Fruit fly (Drosophila melanogaster) S2 (cell line): Measurements from ENCODE around the gene CG6325.

ENCODE experiments used
- CG8478 ChIP-seq: fragments of >200 bp; optimal IDR thresholded peaks from 2 replicates; lab custom pipeline; 2018
- CTCF ChIP-seq, 2 experiments: fragments of >200 bp; optimal IDR thresholded peaks; 2 replicates each; lab custom pipeline; 2018

CG6325 gene

DNA sequence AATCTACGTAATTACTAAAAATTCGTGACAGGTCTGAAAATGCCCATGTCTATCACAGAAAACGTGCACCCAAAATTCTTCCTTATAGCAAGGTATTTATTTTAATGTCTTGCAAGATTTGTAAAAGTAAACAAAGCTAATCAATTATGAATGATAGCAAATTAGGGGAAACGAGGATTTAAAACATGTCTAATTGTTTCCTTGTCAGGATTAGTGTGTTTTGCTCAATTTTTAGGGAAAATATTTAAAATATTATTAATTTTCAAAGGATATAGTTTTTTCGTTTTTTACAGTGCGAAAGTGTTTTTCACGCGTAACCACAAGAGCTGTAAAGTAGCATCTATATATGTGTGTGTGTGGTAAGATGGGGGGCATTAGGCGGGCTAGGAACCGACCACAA, 28.1 kb downstream of the CG6325 start:
- no peak for TF ChIP-seq CG8478 (lab: Kevin White, UChicago)
- no peak for TF ChIP-seq CTCF (optimal IDR thresholded peaks at IDR 0.05; lab: Kevin White, UChicago)

DNA sequence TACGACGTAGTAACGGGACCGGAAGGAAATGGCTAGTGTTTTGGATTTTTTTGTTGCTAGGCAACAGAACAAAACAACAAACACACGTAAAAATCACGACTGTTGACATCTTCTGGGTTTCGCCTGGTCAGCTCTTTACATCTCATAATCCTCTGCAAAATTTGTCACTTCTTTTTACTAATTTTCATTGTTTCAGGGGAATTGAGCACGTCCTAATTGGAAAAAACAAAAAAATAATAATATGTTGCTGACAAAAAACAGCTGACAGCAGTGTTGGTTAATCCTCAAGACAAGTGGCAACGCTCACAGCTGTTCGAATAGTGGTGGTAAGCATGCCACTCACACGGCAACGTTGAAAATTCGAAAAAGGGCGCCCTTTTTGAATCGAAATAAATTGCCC, 29.2 kb downstream of the CG6325 start, which contains the start of gene Rfx:
Gene Rfx (minus strand): TSS at position 220 of the 400 bp plus-strand sequence.
- TF ChIP-seq CTCF (optimal IDR thresholded peaks at IDR 0.05; lab: Kevin White, UChicago) (peak in 1 of 2 experiments; percentile 9), CG8478 (lab: Kevin White, UChicago) (no peak)

DNA sequence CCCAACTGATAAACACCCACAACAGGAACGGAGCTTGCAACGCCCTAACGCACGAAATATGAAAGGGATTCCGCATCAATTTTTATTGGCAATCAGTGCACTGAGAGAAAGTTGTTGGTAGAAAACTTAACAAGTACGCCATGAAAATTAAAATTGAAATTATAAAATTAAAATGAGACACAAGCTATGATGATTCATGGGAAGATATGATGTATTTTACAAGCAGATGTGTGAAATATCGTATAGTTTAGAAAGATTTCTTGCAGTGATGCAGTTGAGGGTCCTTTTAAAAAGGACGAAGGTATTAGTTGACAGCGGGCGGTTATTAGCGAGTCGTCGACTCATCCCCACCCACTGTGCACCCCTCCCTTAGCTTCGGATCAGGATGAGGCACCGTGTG, 36.6 kb downstream of the CG6325 start:
- no peak for TF ChIP-seq CG8478 (lab: Kevin White, UChicago)
- no peak for TF ChIP-seq CTCF (optimal IDR thresholded peaks at IDR 0.05; lab: Kevin White, UChicago)

DNA sequence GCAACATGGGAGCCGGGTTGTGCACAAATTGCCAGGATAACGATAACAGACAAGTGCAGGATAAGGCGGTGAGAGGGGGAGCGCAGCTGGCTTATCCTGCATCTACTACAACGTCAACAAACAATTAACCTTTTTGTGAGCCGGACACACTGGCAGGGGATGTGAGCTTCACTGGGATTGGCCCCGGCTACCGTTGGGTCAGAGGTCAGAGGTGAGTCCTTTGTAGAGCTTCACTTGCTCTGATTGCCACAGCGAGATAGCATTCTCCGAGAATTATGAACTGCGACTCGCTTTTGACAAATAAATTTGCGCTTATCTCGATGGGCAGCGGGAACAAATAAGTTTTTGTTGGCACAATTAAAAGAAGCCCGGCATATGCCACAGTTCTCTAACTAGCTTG, 37.3 kb downstream of the CG6325 start:
- TF ChIP-seq CG8478 (lab: Kevin White, UChicago) (no peak), CTCF (optimal IDR thresholded peaks at IDR 0.05; lab: Kevin White, UChicago) (no peak)

DNA sequence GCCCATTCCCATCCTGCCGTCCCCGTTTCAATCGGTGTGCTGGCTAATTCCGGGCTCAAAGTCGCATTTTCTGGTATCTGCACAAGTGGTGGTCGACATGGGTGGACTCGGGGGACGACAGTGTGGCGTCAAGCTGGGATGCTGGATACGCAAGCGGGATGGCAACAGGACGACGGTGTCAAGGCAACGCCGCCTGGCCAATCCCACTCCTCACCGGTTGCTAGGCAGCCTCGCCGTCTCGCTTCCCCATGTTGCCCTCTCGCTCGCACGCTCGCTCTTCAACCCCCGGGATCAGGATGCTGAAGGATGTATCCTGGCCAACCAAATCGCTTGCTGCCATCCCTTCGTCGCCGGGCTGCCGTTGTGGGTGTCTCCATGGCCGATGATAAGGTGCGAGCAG, 38.8 kb downstream of the CG6325 start:
- TF ChIP-seq CTCF (optimal IDR thresholded peaks at IDR 0.05; lab: Kevin White, UChicago) (peak in 1 of 2 experiments; percentile 27), CG8478 (lab: Kevin White, UChicago) (no peak)

DNA sequence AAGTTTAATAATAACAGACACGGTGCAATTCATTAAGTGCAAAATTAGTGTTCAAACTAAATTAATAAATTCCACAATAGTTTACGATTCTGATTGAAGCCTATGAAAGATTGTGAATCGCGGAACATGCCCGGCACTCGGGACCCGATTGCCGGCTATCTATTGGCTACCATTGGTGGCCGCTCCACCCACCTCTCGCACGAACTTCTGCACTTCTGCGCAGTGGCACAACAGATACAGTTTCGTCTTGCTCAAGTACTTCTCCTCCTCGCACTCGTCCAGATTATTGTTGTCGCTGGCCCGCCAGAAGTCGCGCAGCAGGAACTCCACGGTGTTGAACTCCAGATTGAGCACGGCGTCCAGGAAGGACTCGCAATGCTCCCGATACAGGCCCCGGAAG, 42.8 kb downstream of the CG6325 start:
- TF ChIP-seq CG8478 (lab: Kevin White, UChicago) = no peak
- no peak for TF ChIP-seq CTCF (optimal IDR thresholded peaks at IDR 0.05; lab: Kevin White, UChicago)

DNA sequence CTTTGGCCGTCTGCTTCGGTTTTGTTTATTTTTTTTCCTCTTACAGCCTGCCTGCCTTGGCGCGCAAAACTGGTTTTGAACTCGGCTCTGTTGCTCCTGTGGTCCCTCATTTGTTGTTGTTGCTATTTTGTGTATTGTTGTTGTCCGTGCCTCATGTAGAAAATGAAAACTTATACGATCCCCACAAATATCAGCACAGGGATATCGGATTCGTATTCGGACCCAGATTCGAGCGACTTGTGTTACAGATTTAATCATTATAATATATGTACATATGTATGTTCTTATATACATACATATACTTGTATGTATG, 49.8 kb downstream of the CG6325 start:
- TF ChIP-seq CG8478 (lab: Kevin White, UChicago) = no peak
- TF ChIP-seq CTCF (optimal IDR thresholded peaks at IDR 0.05; lab: Kevin White, UChicago) = peak in 1 of 2 experiments; percentile 40

DNA sequence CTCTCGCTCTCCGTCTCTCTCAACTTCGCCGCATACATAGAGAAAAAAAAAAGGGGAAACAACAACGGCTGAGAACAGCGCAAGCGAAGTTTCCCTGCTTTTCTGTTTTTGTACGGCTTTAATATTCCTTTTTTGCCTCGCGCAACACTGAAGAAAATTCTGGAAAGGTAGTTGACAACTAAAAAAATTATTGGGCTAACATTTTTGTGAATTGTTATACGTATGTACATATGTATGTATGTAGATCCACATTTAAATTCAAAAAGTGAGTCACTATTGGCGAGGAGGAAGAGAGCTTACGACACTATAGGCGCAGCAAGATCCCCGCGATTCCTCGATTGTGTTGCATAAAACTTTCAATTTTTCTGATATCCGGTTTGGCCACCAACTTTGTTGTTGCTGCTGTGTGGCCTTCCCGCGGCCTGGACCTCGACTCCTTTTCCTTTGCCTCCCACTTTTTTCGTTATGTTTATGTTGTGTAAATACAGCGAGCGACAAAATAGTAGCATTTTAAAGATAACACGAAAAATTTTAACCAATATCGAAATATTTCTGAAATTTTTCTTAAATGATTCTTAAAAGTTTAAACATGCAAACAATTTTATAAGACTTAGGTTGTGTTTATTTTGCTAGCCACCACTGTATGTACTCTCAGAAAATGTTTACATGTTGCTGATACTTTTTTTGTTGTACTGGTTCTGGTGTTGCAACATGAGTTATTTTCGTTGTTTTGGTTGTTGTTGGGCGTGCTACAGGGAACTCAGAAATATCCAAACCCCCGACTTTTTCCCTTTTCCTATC, 50.3 kb downstream of the CG6325 start:
- TF ChIP-seq CG8478 (lab: Kevin White, UChicago) = no peak
- no peak for TF ChIP-seq CTCF (optimal IDR thresholded peaks at IDR 0.05; lab: Kevin White, UChicago)

DNA sequence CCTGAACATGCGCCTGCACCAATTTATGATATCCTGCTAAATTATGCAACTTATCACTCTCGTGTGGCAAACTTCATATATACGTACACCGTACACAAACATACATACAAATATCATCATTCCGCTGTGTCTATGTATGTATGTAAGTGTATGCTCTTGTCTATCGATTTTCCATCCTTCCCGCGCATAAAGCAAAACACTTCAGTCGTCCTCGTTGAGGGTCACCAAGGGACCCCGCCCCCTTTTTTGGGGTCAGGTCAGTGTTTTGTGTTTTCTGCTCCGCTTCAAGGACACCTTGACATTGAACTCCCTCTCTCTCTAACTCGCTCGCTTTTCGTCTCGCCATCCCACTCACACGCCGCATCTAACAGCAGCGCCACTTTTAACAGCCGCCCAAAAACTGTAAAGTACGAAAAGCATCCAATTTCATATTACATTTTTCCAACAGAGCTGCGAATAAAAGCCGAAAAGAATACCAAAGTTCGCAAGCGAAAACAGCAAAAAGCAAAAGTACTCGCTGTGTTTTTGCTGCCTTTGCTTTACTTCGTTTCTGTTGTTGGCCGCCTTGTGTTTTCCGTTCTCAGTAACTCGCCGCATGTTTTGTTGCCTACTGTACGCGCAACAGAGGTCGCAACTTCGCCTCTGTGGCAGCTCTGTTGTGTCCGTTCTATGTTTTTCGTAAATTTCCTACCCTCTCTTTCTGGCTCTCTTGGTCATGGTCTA, 51.1 kb downstream of the CG6325 start:
- TF ChIP-seq CG8478 (lab: Kevin White, UChicago) (no peak), CTCF (optimal IDR thresholded peaks at IDR 0.05; lab: Kevin White, UChicago) (no peak)

DNA sequence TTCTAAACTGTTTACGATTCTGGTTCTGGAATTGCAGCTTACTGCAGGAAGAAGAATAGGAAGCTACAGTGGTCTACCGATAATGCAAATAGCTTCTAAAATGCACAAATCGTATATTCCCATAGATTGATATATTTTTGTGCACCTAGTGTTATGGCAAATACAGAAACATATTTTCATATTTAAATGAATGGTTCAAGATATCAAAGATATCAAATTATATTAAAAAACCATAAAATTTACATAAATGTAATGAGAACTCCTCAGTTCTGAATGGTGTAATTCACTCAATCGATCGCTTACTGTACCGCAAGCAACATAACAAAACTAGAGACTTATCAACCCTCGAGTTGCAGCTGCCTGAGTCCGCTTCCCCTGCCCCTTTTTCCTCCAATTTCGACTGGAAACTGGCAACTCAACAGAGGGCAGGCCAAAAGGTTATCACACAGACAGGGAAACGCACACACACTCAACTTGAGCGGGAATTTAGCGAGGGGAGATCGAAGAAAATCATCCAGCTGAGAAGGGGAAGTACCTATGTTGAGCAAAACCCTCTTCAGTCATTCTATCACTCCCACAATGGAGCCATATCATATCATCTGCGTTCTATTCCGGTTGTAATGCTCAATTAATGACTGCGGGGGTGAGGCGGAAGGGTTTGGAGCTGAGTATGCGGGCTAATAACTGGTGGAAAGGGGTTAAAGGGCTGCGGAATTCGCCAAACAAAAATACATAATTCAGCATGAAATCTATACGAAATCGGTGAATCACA, 53.0 kb downstream of the CG6325 start:
- no peak for TF ChIP-seq CTCF (optimal IDR thresholded peaks at IDR 0.05; lab: Kevin White, UChicago)
- no peak for TF ChIP-seq CG8478 (lab: Kevin White, UChicago)
